Fruit fly (Drosophila melanogaster): ENCODE measurements around the gene CG11226.

- TF ChIP-seq Dll (optimal IDR thresholded peaks at IDR 0.05) (no peak), CG8478 (optimal IDR thresholded peaks at IDR 0.05) (no peak), psq (optimal IDR thresholded peaks at IDR 0.05) (no peak)
These were observed 6.7 kb upstream of the CG11226 start for dm6 chr3L:22830132-22830697.
